Worm (Caenorhabditis elegans): ENCODE results near the gene F13B6.2.

- TF ChIP-seq nfya-1 (tag; optimal IDR thresholded peaks at IDR 0.05; ENCODE audit: insufficient read depth), result no peak
- no peak for TF ChIP-seq egl-27 (tag; optimal IDR thresholded peaks at IDR 0.05)
- no peak for TF ChIP-seq nhr-12 (tag; optimal IDR thresholded peaks at IDR 0.05)
- TF ChIP-seq unc-62 (GFP tag; optimal IDR thresholded peaks at IDR 0.05), result no peak
- no peak for TF ChIP-seq ztf-11 (tag; optimal IDR thresholded peaks at IDR 0.05)
- no peak for TF ChIP-seq skn-1 (tag; optimal IDR thresholded peaks at IDR 0.05)
- TF ChIP-seq tbx-2 (tag; optimal IDR thresholded peaks at IDR 0.05), result no peak
Observed at ce11 chrIV:7474826-7475225, 14.7 kb upstream of the F13B6.2 start, which contains the start of gene slc-25A18.2.
